Worm (Caenorhabditis elegans) whole organism, L4 larva: ENCODE measurements around the gene R09D1.13.

Experiments used
- F37D6.2 ChIP-seq: sonication (generic microtip); optimal IDR thresholded peaks from 2 replicates; lab custom pipeline; 2016; ENCODE audit warnings: mild to moderate bottlenecking, missing genetic modification characterization, missing compliant biosample characterization
- F49E8.2 ChIP-seq: sonication (generic microtip); optimal IDR thresholded peaks from 2 replicates; lab custom pipeline; 2016; ENCODE audit warnings: missing compliant biosample characterization, mild to moderate bottlenecking, missing genetic modification characterization, borderline replicate concordance
- egl-27 ChIP-seq: sonication (generic microtip); optimal IDR thresholded peaks from 3 replicates; lab custom pipeline; 2017; ENCODE audit warnings: missing biosample characterization, missing genetic modification reagents, missing genetic modification characterization
- lin-1 ChIP-seq: fragments of 200-800 bp; sonication (Bioruptor generic); IDR thresholded peaks from 2 replicates; pipeline ENCODE4 v1.3.6; 2022; ENCODE audit warnings: missing genetic modification reagents, missing genetic modification characterization, missing compliant biosample characterization
- lsy-2 ChIP-seq, 2 experiments: fragments of 150-350 bp in 1 of 2; sonication (generic microtip) in 1 of 2; optimal IDR thresholded peaks; 2 replicates each; lab custom pipeline; 2014 to 2017; ENCODE audit warnings: missing biosample characterization in 2 of 2, missing genetic modification characterization in 2 of 2
- nhr-11 ChIP-seq: fragments of 150-350 bp; optimal IDR thresholded peaks from 2 replicates; lab custom pipeline; 2014; ENCODE audit warnings: missing biosample characterization, missing genetic modification characterization
- nhr-77 ChIP-seq: fragments of 150-350 bp; optimal IDR thresholded peaks from 2 replicates; lab custom pipeline; 2014; ENCODE audit warnings: missing biosample characterization, missing genetic modification characterization
- unc-39 ChIP-seq: sonication (generic microtip); optimal IDR thresholded peaks from 2 replicates; lab custom pipeline; 2017; ENCODE audit warnings: missing biosample characterization, missing genetic modification characterization
- ztf-11 ChIP-seq: fragments of 150-350 bp; optimal IDR thresholded peaks from 2 replicates; lab custom pipeline; 2014; ENCODE audit warnings: missing biosample characterization, missing genetic modification characterization

- TF ChIP-seq lsy-2 (tag; optimal IDR thresholded peaks at IDR 0.05; lab: Kevin White, UChicago) (no peak), nhr-11 (tag; lab: Kevin White, UChicago) (no peak), nhr-77 (tag; lab: Kevin White, UChicago) (no peak), unc-39 (tag; lab: Kevin White, UChicago) (no peak), ztf-11 (tag; lab: Kevin White, UChicago) (no peak), lin-1 (no peak), F37D6.2 (tag; lab: Kevin White, UChicago) (no peak), egl-27 (tag; lab: Kevin White, UChicago) (no peak), F49E8.2 (no peak)
Observed at ce11 chrII:9454304-9454703, 9.0 kb upstream of the R09D1.13 start, which contains the start of gene chil-19.
